Worm (Caenorhabditis elegans) whole organism, young adult: ENCODE measurements around the gene F10E9.3.

Experiments
- Y53F4B.3 ChIP-seq: fragments of 200-800 bp; sonication (Bioruptor generic); IDR thresholded peaks from 2 replicates; pipeline ENCODE4 v1.3.6; 2022; ENCODE audit warnings: missing genetic modification reagents, missing genetic modification characterization, missing compliant biosample characterization
- attf-3 ChIP-seq: fragments of 200-800 bp; sonication (Bioruptor generic); conservative IDR thresholded peaks from 2 replicates; pipeline ENCODE4 v1.3.6; 2022; ENCODE audit warnings: missing genetic modification reagents, missing genetic modification characterization, missing compliant biosample characterization
- ceh-58 ChIP-seq: fragments of 200-800 bp; sonication (Bioruptor generic); IDR thresholded peaks from 2 replicates; pipeline ENCODE4 v1.3.6; 2022; ENCODE audit warnings: missing genetic modification characterization, missing compliant biosample characterization
- lin-26 ChIP-seq: fragments of 200-800 bp; sonication (Bioruptor generic); IDR thresholded peaks from 2 replicates; pipeline ENCODE4 v1.3.6; 2022; ENCODE audit warnings: missing genetic modification reagents, missing genetic modification characterization, missing compliant biosample characterization
- tbx-9 ChIP-seq: sonication (generic microtip); optimal IDR thresholded peaks from 2 replicates; lab custom pipeline; 2016; ENCODE audit warnings: borderline replicate concordance, missing genetic modification characterization, inconsistent platforms, missing compliant biosample characterization
- zfh-2 ChIP-seq: fragments of 200-800 bp; sonication (Bioruptor generic); conservative IDR thresholded peaks from 2 replicates; pipeline ENCODE4 v1.3.6; 2022; ENCODE audit warnings: missing genetic modification reagents, missing genetic modification characterization, missing compliant biosample characterization

ce11 chrIII:8286824-8287223 is 24.0 kb upstream of the F10E9.3 start:
- TF ChIP-seq attf-3 (GFP tag; lab: Robert Waterston, UW) (no peak), Y53F4B.3 (no peak), lin-26 (GFP tag; lab: Robert Waterston, UW) (no peak), ceh-58 (no peak), zfh-2 (no peak), tbx-9 (no peak)
